Worm (Caenorhabditis elegans) whole organism, L4 larva: ENCODE data around the gene nhr-253.

Experiments used
- F49E8.2 ChIP-seq: sonication (generic microtip); optimal IDR thresholded peaks from 2 replicates; lab custom pipeline; 2016; ENCODE audit warnings: missing compliant biosample characterization, mild to moderate bottlenecking, missing genetic modification characterization, borderline replicate concordance
- Y75B8A.6 ChIP-seq: fragments of 200-800 bp; sonication (Bioruptor generic); IDR thresholded peaks from 2 replicates; pipeline ENCODE4 v1.3.6; 2022; ENCODE audit warnings: missing genetic modification reagents, missing genetic modification characterization, missing compliant biosample characterization
- daf-16 ChIP-seq, 3 experiments: sonication (generic microtip); optimal IDR thresholded peaks; 2 replicates each; lab custom pipeline; 2016 to 2017; ENCODE audit warnings: missing genetic modification characterization in 3 of 3, missing genetic modification reagents in 3 of 3, mild to moderate bottlenecking in 2 of 3, missing compliant biosample characterization in 2 of 3, missing biosample characterization in 1 of 3, moderate library complexity in 1 of 3
- dve-1 ChIP-seq: sonication (generic microtip); optimal IDR thresholded peaks from 2 replicates; lab custom pipeline; 2017; ENCODE audit warnings: antibody characterized with exemption, mild to moderate bottlenecking, missing genetic modification characterization, missing compliant biosample characterization; ENCODE audit not compliant: insufficient read depth
- fkh-10 ChIP-seq: fragments of 150-350 bp; optimal IDR thresholded peaks from 2 replicates; lab custom pipeline; 2014; ENCODE audit warnings: missing biosample characterization, missing genetic modification reagents, missing genetic modification characterization
- lin-13 ChIP-seq: fragments of 150-350 bp; optimal IDR thresholded peaks from 2 replicates; lab custom pipeline; 2014; ENCODE audit warnings: missing biosample characterization, missing genetic modification reagents, missing genetic modification characterization
- lin-15B ChIP-seq: fragments of 150-350 bp; sonication (generic microtip); optimal IDR thresholded peaks from 3 replicates; lab custom pipeline; 2014; ENCODE audit warnings: missing biosample characterization, missing genetic modification characterization
- lin-39 ChIP-seq: fragments of 150-350 bp; optimal IDR thresholded peaks from 2 replicates; lab custom pipeline; 2014; ENCODE audit warnings: missing biosample characterization, missing genetic modification reagents, missing genetic modification characterization
- lsy-2 ChIP-seq, 2 experiments: fragments of 150-350 bp in 1 of 2; sonication (generic microtip) in 1 of 2; optimal IDR thresholded peaks; 2 replicates each; lab custom pipeline; 2014 to 2017; ENCODE audit warnings: missing biosample characterization in 2 of 2, missing genetic modification characterization in 2 of 2
- nhr-76 ChIP-seq: fragments of 150-350 bp; optimal IDR thresholded peaks from 2 replicates; lab custom pipeline; 2014; ENCODE audit warnings: missing biosample characterization, missing genetic modification characterization
- snpc-4 ChIP-seq: fragments of 150-350 bp; optimal IDR thresholded peaks from 2 replicates; lab custom pipeline; 2014; ENCODE audit warnings: missing biosample characterization, missing genetic modification characterization
- unc-130 ChIP-seq: sonication (generic microtip); optimal IDR thresholded peaks from 2 replicates; lab custom pipeline; 2016; ENCODE audit warnings: missing genetic modification reagents, missing genetic modification characterization, missing compliant biosample characterization

DNA sequence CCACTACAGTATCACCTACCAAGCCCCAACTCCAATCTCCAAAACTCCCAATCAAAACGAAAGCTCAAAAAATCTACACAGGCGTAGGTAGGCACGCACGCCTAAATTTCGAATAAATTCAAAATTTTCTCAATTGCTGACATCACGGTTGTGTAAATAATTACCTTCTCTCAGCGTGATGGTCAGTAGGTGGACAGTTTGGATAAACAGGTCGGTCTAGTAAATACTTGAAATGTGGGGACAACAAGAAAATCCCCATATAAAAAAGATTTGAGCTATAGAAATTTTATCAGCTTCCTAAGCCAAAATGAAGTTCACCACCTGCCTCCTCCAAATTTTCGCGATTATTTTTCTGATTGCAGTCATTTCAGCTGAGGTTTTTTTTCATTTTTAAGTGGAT, 41.7 kb downstream of the nhr-253 start, which contains the start of gene B0554.1:
- TF ChIP-seq unc-130 (GFP tag; lab: Kevin White, UChicago) (no peak), lin-39 (tag; lab: Kevin White, UChicago) (no peak), lin-15B (no peak), dve-1 (tag; lab: Kevin White, UChicago) (no peak), snpc-4 (no peak), F49E8.2 (tag; lab: Kevin White, UChicago) (no peak), lsy-2 (tag; optimal IDR thresholded peaks at IDR 0.05; lab: Kevin White, UChicago) (no peak), daf-16 (GFP tag; optimal IDR thresholded peaks at IDR 0.05; lab: Kevin White, UChicago) (no peak), daf-16 (tag; optimal IDR thresholded peaks at IDR 0.05; lab: Kevin White, UChicago) (no peak), fkh-10 (no peak), nhr-76 (no peak), Y75B8A.6 (GFP tag; lab: Robert Waterston, UW) (no peak), lin-13 (GFP tag; lab: Kevin White, UChicago) (no peak)
